Fruit fly (Drosophila melanogaster): ENCODE measurements around the gene Tm2.

The Tm2 gene

dm6 chr3R:15293005-15293877 is 16.8 kb upstream of the Tm2 start (continued):
- no peak for TF ChIP-seq vvl (GFP tag; IDR thresholded peaks at IDR 0.05)
- TF ChIP-seq bsh (GFP tag; optimal IDR thresholded peaks at IDR 0.05): no peak
- TF ChIP-seq lab (GFP tag; optimal IDR thresholded peaks at IDR 0.05): peak; percentile 17
- TF ChIP-seq NC2α (GFP tag; optimal IDR thresholded peaks at IDR 0.05): no peak
- TF ChIP-seq Myb (GFP tag; optimal IDR thresholded peaks at IDR 0.05): peak; percentile 7
- no peak for TF ChIP-seq CG32772 (GFP tag; IDR thresholded peaks at IDR 0.05)
- no peak for TF ChIP-seq sim (GFP tag; IDR thresholded peaks at IDR 0.05)
- TF ChIP-seq D19B (GFP tag; optimal IDR thresholded peaks at IDR 0.05): peak; percentile 53
- TF ChIP-seq BEAF-32 (GFP tag; optimal IDR thresholded peaks at IDR 0.05): no peak
- no peak for TF ChIP-seq Usf (GFP tag; optimal IDR thresholded peaks at IDR 0.05)
- TF ChIP-seq pzg (GFP tag; optimal IDR thresholded peaks at IDR 0.05): no peak
- TF ChIP-seq slou (GFP tag; optimal IDR thresholded peaks at IDR 0.05): no peak
- TF ChIP-seq jumu (GFP tag; optimal IDR thresholded peaks at IDR 0.05): no peak
- no peak for TF ChIP-seq Dll (GFP tag; IDR thresholded peaks at IDR 0.05; ENCODE audit: partially characterized antibody)
- no peak for TF ChIP-seq Hand (GFP tag; optimal IDR thresholded peaks at IDR 0.05)
- peak in 1 of 2 experiments; percentile 25 for TF ChIP-seq Eip74EF (GFP tag; optimal IDR thresholded peaks at IDR 0.05)
- TF ChIP-seq CG15479 (GFP tag; optimal IDR thresholded peaks at IDR 0.05): no peak
- peak; percentile 45 for TF ChIP-seq CG2120 (GFP tag; optimal IDR thresholded peaks at IDR 0.05)
- no peak for TF ChIP-seq CG6791 (GFP tag; IDR thresholded peaks at IDR 0.05; ENCODE audit: partially characterized antibody)
- TF ChIP-seq esg (GFP tag; conservative IDR thresholded peaks at IDR 0.05): no peak
- no peak for TF ChIP-seq ci (GFP tag; IDR thresholded peaks at IDR 0.05)
- TF ChIP-seq CG10979 (tag; optimal IDR thresholded peaks at IDR 0.05): peak; percentile 25
- peak; percentile 43 for TF ChIP-seq CG3281 (GFP tag; optimal IDR thresholded peaks at IDR 0.05)
- no peak for TF ChIP-seq zf30C (GFP tag; optimal IDR thresholded peaks at IDR 0.05)
- TF ChIP-seq CTCF (GFP tag; optimal IDR thresholded peaks at IDR 0.05): no peak
- no peak for TF ChIP-seq Ets65A (GFP tag)
- TF ChIP-seq ssp (GFP tag; IDR thresholded peaks at IDR 0.05): no peak
- TF ChIP-seq br (optimal IDR thresholded peaks at IDR 0.05): no peak
- TF ChIP-seq CG11247 (GFP tag; IDR thresholded peaks at IDR 0.05): no peak
- TF ChIP-seq Hmr (GFP tag; optimal IDR thresholded peaks at IDR 0.05): no peak
- no peak for TF ChIP-seq Atf6 (GFP tag; IDR thresholded peaks at IDR 0.05)
- TF ChIP-seq CG1832 (GFP tag; optimal IDR thresholded peaks at IDR 0.05): no peak
- peak; percentile 12 for TF ChIP-seq ind (GFP tag; optimal IDR thresholded peaks at IDR 0.05)
- TF ChIP-seq NFAT (GFP tag; IDR thresholded peaks at IDR 0.05): no peak
- TF ChIP-seq salm (tag; optimal IDR thresholded peaks at IDR 0.05): no peak
- no peak for TF ChIP-seq dysf (GFP tag; IDR thresholded peaks at IDR 0.05)
- TF ChIP-seq CG14667 (GFP tag; IDR thresholded peaks at IDR 0.05): no peak
- no peak for TF ChIP-seq HLH4C (GFP tag; IDR thresholded peaks at IDR 0.05; ENCODE audit: partially characterized antibody)
- TF ChIP-seq CG32767 (GFP tag; IDR thresholded peaks at IDR 0.05): no peak
- TF ChIP-seq Sry-δ (GFP tag; optimal IDR thresholded peaks at IDR 0.05): no peak
- TF ChIP-seq CG43689 (GFP tag; IDR thresholded peaks at IDR 0.05): no peak
- TF ChIP-seq Bdp1 (GFP tag; optimal IDR thresholded peaks at IDR 0.05): no peak
- no peak for TF ChIP-seq CG6175 (GFP tag; IDR thresholded peaks at IDR 0.05)
- no peak for TF ChIP-seq so (GFP tag; IDR thresholded peaks at IDR 0.05)
- no peak for TF ChIP-seq CG11085 (GFP tag; IDR thresholded peaks at IDR 0.05)
- no peak for TF ChIP-seq vnd (GFP tag; IDR thresholded peaks at IDR 0.05; ENCODE audit: partially characterized antibody)
- peak; percentile 26 for TF ChIP-seq CG7556 (GFP tag; optimal IDR thresholded peaks at IDR 0.05)
- TF ChIP-seq odd (GFP tag; optimal IDR thresholded peaks at IDR 0.05): no peak
- no peak for TF ChIP-seq Atf3 (GFP tag; optimal IDR thresholded peaks at IDR 0.05)
- TF ChIP-seq gsb-n (tag; optimal IDR thresholded peaks at IDR 0.05): peak; percentile 46
- TF ChIP-seq CG17186 (GFP tag; optimal IDR thresholded peaks at IDR 0.05): no peak
